Worm (Caenorhabditis elegans) whole organism, L1 larva: Measurements from ENCODE around the gene F48E8.2.

ENCODE experiments used
- C04F5.9 ChIP-seq: sonication (generic microtip); optimal IDR thresholded peaks from 2 replicates; lab custom pipeline; 2016; ENCODE audit warnings: missing genetic modification characterization, missing compliant biosample characterization
- C16A3.4 ChIP-seq: fragments of 150-350 bp; optimal IDR thresholded peaks from 2 replicates; lab custom pipeline; 2014; ENCODE audit warnings: missing biosample characterization, missing genetic modification characterization
- C34B4.2 ChIP-seq: sonication (generic microtip); optimal IDR thresholded peaks from 2 replicates; lab custom pipeline; 2017; ENCODE audit warnings: mild to moderate bottlenecking, missing genetic modification characterization, missing compliant biosample characterization
- Y116A8C.19 ChIP-seq: sonication (generic microtip); optimal IDR thresholded peaks from 2 replicates; lab custom pipeline; 2016; ENCODE audit warnings: missing compliant biosample characterization, missing genetic modification characterization, borderline replicate concordance
- aha-1 ChIP-seq: fragments of 150-350 bp; optimal IDR thresholded peaks from 2 replicates; lab custom pipeline; 2014; ENCODE audit warnings: missing biosample characterization, missing genetic modification characterization
- alr-1 ChIP-seq: fragments of 200-800 bp; sonication (Bioruptor generic); optimal IDR thresholded peaks from 2 replicates; lab custom pipeline; 2018; ENCODE audit warnings: borderline replicate concordance, mild to moderate bottlenecking, missing genetic modification characterization, missing compliant biosample characterization
- aly-2 ChIP-seq: fragments of 150-350 bp; optimal IDR thresholded peaks from 2 replicates; lab custom pipeline; 2014; ENCODE audit warnings: missing biosample characterization, missing genetic modification characterization
- ceh-8 ChIP-seq: fragments of 200-800 bp; sonication (Bioruptor generic); optimal IDR thresholded peaks from 2 replicates; lab custom pipeline; 2018; ENCODE audit warnings: mild to moderate bottlenecking, missing genetic modification characterization, moderate library complexity, missing compliant biosample characterization
- ceh-82 ChIP-seq, 3 experiments: fragments of 150-350 bp in 1 of 3; sonication (generic microtip) in 2 of 3; optimal IDR thresholded peaks; 2 replicates each; lab custom pipeline; 2014 to 2017; ENCODE audit warnings: missing biosample characterization in 3 of 3, missing genetic modification characterization in 3 of 3
- ceh-88 ChIP-seq: fragments of 200-800 bp; sonication (Bioruptor generic); IDR thresholded peaks from 2 replicates; pipeline ENCODE4 v1.3.6; 2022; ENCODE audit warnings: missing genetic modification characterization, missing compliant biosample characterization
- ceh-90 ChIP-seq: sonication (generic microtip); optimal IDR thresholded peaks from 2 replicates; lab custom pipeline; 2016; ENCODE audit warnings: missing genetic modification characterization, missing compliant biosample characterization
- dpl-1 ChIP-seq, 3 experiments: fragments of 150-350 bp in 2 of 3; sonication (generic microtip) in 1 of 3; optimal IDR thresholded peaks; 2 replicates each; lab custom pipeline; 2014 to 2017; ENCODE audit warnings: missing biosample characterization in 3 of 3, missing genetic modification characterization in 3 of 3, missing genetic modification reagents in 3 of 3
- dsc-1 ChIP-seq: sonication (generic microtip); optimal IDR thresholded peaks from 2 replicates; lab custom pipeline; 2016; ENCODE audit warnings: mild to moderate bottlenecking, missing genetic modification characterization, missing compliant biosample characterization
- efl-3 ChIP-seq: fragments of 200-800 bp; sonication (Bioruptor generic); optimal IDR thresholded peaks from 2 replicates; lab custom pipeline; 2018; ENCODE audit warnings: mild to moderate bottlenecking, missing genetic modification characterization, missing compliant biosample characterization
- egl-27 ChIP-seq, 2 experiments: fragments of 150-350 bp in 1 of 2; sonication (generic microtip); optimal IDR thresholded peaks; 3 replicates each; lab custom pipeline; 2017 to 2018; ENCODE audit warnings: missing biosample characterization in 2 of 2, missing genetic modification characterization in 2 of 2, missing genetic modification reagents in 2 of 2
- ets-5 ChIP-seq: fragments of 200-800 bp; sonication (Bioruptor generic); IDR thresholded peaks from 2 replicates; pipeline ENCODE4 v1.3.6; 2022; ENCODE audit warnings: missing genetic modification characterization, missing compliant biosample characterization
- fkh-10 ChIP-seq: sonication (generic microtip); optimal IDR thresholded peaks from 2 replicates; lab custom pipeline; 2017; ENCODE audit warnings: missing biosample characterization, missing genetic modification reagents, missing genetic modification characterization
- fkh-4 ChIP-seq: sonication (generic microtip); optimal IDR thresholded peaks from 2 replicates; lab custom pipeline; 2016; ENCODE audit warnings: missing compliant biosample characterization, missing genetic modification characterization, borderline replicate concordance
- grh-1 ChIP-seq: fragments of 200-800 bp; sonication (Bioruptor generic); IDR thresholded peaks from 2 replicates; pipeline ENCODE4 v1.3.6; 2022; ENCODE audit warnings: missing genetic modification reagents, missing genetic modification characterization, missing compliant biosample characterization
- hlh-4 ChIP-seq: sonication (generic microtip); optimal IDR thresholded peaks from 2 replicates; lab custom pipeline; 2016; ENCODE audit warnings: mild to moderate bottlenecking, missing genetic modification characterization, missing compliant biosample characterization
- hpl-2 ChIP-seq: fragments of 150-350 bp; optimal IDR thresholded peaks from 2 replicates; lab custom pipeline; 2014; ENCODE audit warnings: missing biosample characterization, missing genetic modification reagents, missing genetic modification characterization
- lin-14 ChIP-seq: fragments of 200-800 bp; sonication (Bioruptor generic); optimal IDR thresholded peaks from 2 replicates; lab custom pipeline; 2018; ENCODE audit warnings: mild to moderate bottlenecking, missing genetic modification characterization, moderate library complexity, missing compliant biosample characterization
- lin-15B ChIP-seq: fragments of 150-350 bp; sonication (generic microtip); optimal IDR thresholded peaks from 3 replicates; lab custom pipeline; 2014; ENCODE audit warnings: missing biosample characterization, missing genetic modification characterization
- lin-35 ChIP-seq, 2 experiments: fragments of 150-350 bp; optimal IDR thresholded peaks; 2 replicates each; lab custom pipeline; 2014; ENCODE audit warnings: missing biosample characterization in 2 of 2, missing genetic modification characterization in 2 of 2, missing genetic modification reagents in 2 of 2
- lin-39 ChIP-seq: fragments of 150-350 bp; optimal IDR thresholded peaks from 2 replicates; lab custom pipeline; 2014; ENCODE audit warnings: missing biosample characterization, missing genetic modification reagents, missing genetic modification characterization
- lsy-2 ChIP-seq, 2 experiments: fragments of 150-350 bp; optimal IDR thresholded peaks; 2 replicates each; lab custom pipeline; 2014; ENCODE audit warnings: missing biosample characterization in 2 of 2, missing genetic modification characterization in 2 of 2
- mab-9 ChIP-seq: fragments of 200-800 bp; sonication (Bioruptor generic); IDR thresholded peaks from 2 replicates; pipeline ENCODE4 v1.3.6; 2022; ENCODE audit warnings: missing genetic modification reagents, missing genetic modification characterization, missing compliant biosample characterization
- mdl-1 ChIP-seq, 2 experiments: fragments of 150-350 bp; optimal IDR thresholded peaks; 2 replicates each; lab custom pipeline; 2014 to 2017; ENCODE audit warnings: missing biosample characterization in 2 of 2, missing genetic modification characterization in 2 of 2, inconsistent platforms in 1 of 2
- mef-2 ChIP-seq: fragments of 150-350 bp; optimal IDR thresholded peaks from 2 replicates; lab custom pipeline; 2014; ENCODE audit warnings: missing biosample characterization, missing genetic modification characterization
- nhr-12 ChIP-seq: sonication (generic microtip); optimal IDR thresholded peaks from 2 replicates; lab custom pipeline; 2017; ENCODE audit warnings: missing biosample characterization, missing genetic modification characterization
- nhr-19 ChIP-seq: fragments of 200-800 bp; sonication (Bioruptor generic); conservative IDR thresholded peaks from 2 replicates; pipeline ENCODE4 v1.3.6; 2022; ENCODE audit warnings: missing genetic modification characterization, missing compliant biosample characterization
- nhr-20 ChIP-seq: sonication (generic microtip); optimal IDR thresholded peaks from 2 replicates; lab custom pipeline; 2016; ENCODE audit warnings: mild to moderate bottlenecking, missing genetic modification characterization, missing compliant biosample characterization
- nhr-28 ChIP-seq: fragments of 150-350 bp; optimal IDR thresholded peaks from 2 replicates; lab custom pipeline; 2014; ENCODE audit warnings: missing biosample characterization, missing genetic modification characterization
- nhr-47 ChIP-seq: sonication (generic microtip); optimal IDR thresholded peaks from 2 replicates; lab custom pipeline; 2016; ENCODE audit warnings: mild to moderate bottlenecking, missing genetic modification characterization, moderate library complexity, missing compliant biosample characterization
- nhr-71 ChIP-seq: sonication (generic microtip); optimal IDR thresholded peaks from 2 replicates; lab custom pipeline; 2016; ENCODE audit warnings: mild to moderate bottlenecking, missing genetic modification characterization, moderate library complexity, missing compliant biosample characterization
- nhr-76 ChIP-seq: sonication (generic microtip); optimal IDR thresholded peaks from 2 replicates; lab custom pipeline; 2017; ENCODE audit warnings: missing biosample characterization, missing genetic modification characterization
- pag-3 ChIP-seq: sonication (generic microtip); optimal IDR thresholded peaks from 2 replicates; lab custom pipeline; 2017; ENCODE audit warnings: missing genetic modification characterization, mild to moderate bottlenecking, missing compliant biosample characterization, antibody characterized with exemption, borderline replicate concordance; ENCODE audit not compliant: insufficient read depth
- pax-3 ChIP-seq: fragments of 200-800 bp; sonication (Bioruptor generic); optimal IDR thresholded peaks from 2 replicates; lab custom pipeline; 2018; ENCODE audit warnings: mild to moderate bottlenecking, missing genetic modification characterization, moderate library complexity, missing compliant biosample characterization
- skn-1 ChIP-seq: fragments of 150-350 bp; optimal IDR thresholded peaks from 2 replicates; lab custom pipeline; 2014; ENCODE audit warnings: missing biosample characterization, missing genetic modification characterization
- snpc-4 ChIP-seq: fragments of 150-350 bp; optimal IDR thresholded peaks from 2 replicates; lab custom pipeline; 2014; ENCODE audit warnings: missing biosample characterization, missing genetic modification characterization
- snu-23 ChIP-seq: sonication (generic microtip); optimal IDR thresholded peaks from 2 replicates; lab custom pipeline; 2016; ENCODE audit warnings: missing genetic modification characterization, missing compliant biosample characterization
- sptf-1 ChIP-seq: fragments of 150-350 bp; optimal IDR thresholded peaks from 2 replicates; lab custom pipeline; 2014; ENCODE audit warnings: missing biosample characterization, missing genetic modification characterization
- sup-37 ChIP-seq: fragments of 200-800 bp; sonication (Bioruptor generic); optimal IDR thresholded peaks from 2 replicates; lab custom pipeline; 2018; ENCODE audit warnings: mild to moderate bottlenecking, missing genetic modification characterization, missing compliant biosample characterization
- swsn-7 ChIP-seq: sonication (generic microtip); optimal IDR thresholded peaks from 2 replicates; lab custom pipeline; 2016; ENCODE audit warnings: missing genetic modification characterization, missing compliant biosample characterization
- tlp-1 ChIP-seq: fragments of 150-350 bp; optimal IDR thresholded peaks from 2 replicates; lab custom pipeline; 2014; ENCODE audit warnings: missing biosample characterization, missing genetic modification characterization
- unc-130 ChIP-seq: fragments of 150-350 bp; optimal IDR thresholded peaks from 2 replicates; lab custom pipeline; 2017; ENCODE audit warnings: missing biosample characterization, missing genetic modification characterization, inconsistent platforms
- unc-86 ChIP-seq: sonication (generic microtip); optimal IDR thresholded peaks from 2 replicates; lab custom pipeline; 2016; ENCODE audit warnings: missing genetic modification characterization, missing compliant biosample characterization
- vab-15 ChIP-seq: sonication (generic microtip); optimal IDR thresholded peaks from 2 replicates; lab custom pipeline; 2017; ENCODE audit warnings: missing genotype, mild to moderate bottlenecking, missing genetic modification characterization, missing compliant biosample characterization
- ztf-11 ChIP-seq, 2 experiments: sonication (generic microtip); optimal IDR thresholded peaks; 2 replicates each; lab custom pipeline; 2016 to 2017; ENCODE audit warnings: missing genetic modification characterization in 2 of 2, missing biosample characterization in 1 of 2, missing compliant biosample characterization in 1 of 2
- ztf-4 ChIP-seq: fragments of 150-350 bp; optimal IDR thresholded peaks from 2 replicates; lab custom pipeline; 2014; ENCODE audit warnings: missing biosample characterization, missing genetic modification characterization

F48E8.2 gene

DNA sequence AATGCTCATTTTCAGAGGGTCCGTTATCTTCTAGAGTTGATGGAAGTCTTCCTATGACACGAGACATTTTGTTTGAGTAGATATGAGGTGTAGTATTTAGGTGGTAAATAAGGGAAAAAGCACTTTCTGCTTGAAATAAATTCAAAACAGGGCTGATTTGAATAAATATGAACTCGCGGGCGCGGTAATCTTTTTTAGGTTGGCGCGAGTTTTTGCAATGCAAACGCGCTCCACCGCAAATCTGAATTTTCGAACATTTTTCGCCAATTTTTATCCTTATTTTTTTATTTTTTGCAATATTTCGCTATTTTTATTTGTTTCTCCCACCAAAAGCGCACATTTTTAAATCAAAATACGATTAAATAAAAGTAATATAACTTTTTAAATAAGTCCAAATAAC, 16.0 kb upstream of the F48E8.2 start, which contains the start of gene skpt-1 (continued):
- no peak for TF ChIP-seq Y116A8C.19 (tag; lab: Kevin White, UChicago)
- TF ChIP-seq nhr-28 (tag; lab: Kevin White, UChicago): no peak
- no peak for TF ChIP-seq egl-27 (tag; optimal IDR thresholded peaks at IDR 0.05; lab: Kevin White, UChicago)
- TF ChIP-seq efl-3 (GFP tag; lab: Kevin White, UChicago): no peak
- no peak for TF ChIP-seq snpc-4
- peak; percentile 33 for TF ChIP-seq nhr-47 (tag; lab: Kevin White, UChicago)
- TF ChIP-seq ztf-4 (tag; lab: Kevin White, UChicago): no peak
- TF ChIP-seq mdl-1 (tag; optimal IDR thresholded peaks at IDR 0.05; lab: Kevin White, UChicago): no peak
- no peak for TF ChIP-seq hlh-4 (tag; lab: Kevin White, UChicago)
- no peak for TF ChIP-seq unc-86
- TF ChIP-seq ceh-82 (tag; optimal IDR thresholded peaks at IDR 0.05; lab: Kevin White, UChicago): peak in 1 of 3 experiments; percentile 34
- TF ChIP-seq swsn-7 (tag; lab: Kevin White, UChicago): peak; percentile 9
- TF ChIP-seq ceh-88 (GFP tag; lab: Robert Waterston, UW): no peak
- TF ChIP-seq skn-1: peak; percentile 41
- no peak for TF ChIP-seq lin-39 (tag; lab: Kevin White, UChicago)
- no peak for TF ChIP-seq aha-1 (tag; lab: Kevin White, UChicago)
- peak; percentile 26 for TF ChIP-seq snu-23 (GFP tag; lab: Kevin White, UChicago)
- TF ChIP-seq ets-5 (GFP tag; lab: Robert Waterston, UW): no peak
- TF ChIP-seq vab-15 (tag; lab: Kevin White, UChicago): no peak
- no peak for TF ChIP-seq C34B4.2
- TF ChIP-seq tlp-1 (tag; lab: Kevin White, UChicago): no peak
- peak; percentile 32 for TF ChIP-seq lin-14 (GFP tag; lab: Kevin White, UChicago)
- peak; percentile 79 to 89 (median 86) for TF ChIP-seq dpl-1 (GFP tag; optimal IDR thresholded peaks at IDR 0.05; lab: Kevin White, UChicago)
- no peak for TF ChIP-seq ceh-90 (tag; lab: Kevin White, UChicago)
- TF ChIP-seq dsc-1 (tag; lab: Kevin White, UChicago): no peak
- TF ChIP-seq mef-2 (tag; lab: Kevin White, UChicago): no peak
- no peak for TF ChIP-seq sptf-1
- TF ChIP-seq sup-37 (GFP tag; lab: Kevin White, UChicago): no peak
- peak; percentile 36 for TF ChIP-seq nhr-71 (tag; lab: Kevin White, UChicago)
- TF ChIP-seq pax-3: no peak
- TF ChIP-seq fkh-10 (GFP tag; lab: Kevin White, UChicago): no peak
- TF ChIP-seq aly-2 (tag; lab: Kevin White, UChicago): no peak
- TF ChIP-seq alr-1 (tag; lab: Kevin White, UChicago): no peak
- peak; percentile 80 to 93 for TF ChIP-seq lin-35 (GFP tag; optimal IDR thresholded peaks at IDR 0.05; lab: Kevin White, UChicago)
- TF ChIP-seq hpl-2: no peak
- TF ChIP-seq unc-130: no peak
- no peak for TF ChIP-seq nhr-76
- peak; percentile 44 for TF ChIP-seq C16A3.4 (tag; lab: Kevin White, UChicago)
- TF ChIP-seq nhr-20 (tag; lab: Kevin White, UChicago): peak; percentile 11
- TF ChIP-seq pag-3 (tag; lab: Kevin White, UChicago): no peak
- TF ChIP-seq ceh-8 (GFP tag; lab: Kevin White, UChicago): no peak
- no peak for TF ChIP-seq nhr-12 (tag; lab: Kevin White, UChicago)
- TF ChIP-seq grh-1: no peak
- no peak for TF ChIP-seq fkh-4 (tag; lab: Kevin White, UChicago)
- no peak for TF ChIP-seq mab-9 (GFP tag; lab: Robert Waterston, UW)
- TF ChIP-seq lin-15B (tag; lab: Kevin White, UChicago): peak; percentile 45
- TF ChIP-seq ztf-11 (tag; optimal IDR thresholded peaks at IDR 0.05; lab: Kevin White, UChicago): no peak
- TF ChIP-seq lsy-2 (tag; optimal IDR thresholded peaks at IDR 0.05; lab: Kevin White, UChicago): peak; percentile 29 to 84
- 0 out of 2 replicates have a peak, but pooled peaks have one; percentile 16 for TF ChIP-seq nhr-19
- TF ChIP-seq C04F5.9: no peak
